Worm (Caenorhabditis elegans) whole organism, early embryonic: ENCODE measurements around the gene rhr-1.

Source experiments
- B0310.2 ChIP-seq: sonication (generic microtip); optimal IDR thresholded peaks from 2 replicates; lab custom pipeline; 2016; ENCODE audit warnings: mild to moderate bottlenecking, missing genetic modification characterization, missing compliant biosample characterization
- F13C5.2 ChIP-seq: sonication (generic microtip); optimal IDR thresholded peaks from 2 replicates; lab custom pipeline; 2017; ENCODE audit warnings: mild to moderate bottlenecking, missing genetic modification characterization, inconsistent platforms, missing compliant biosample characterization
- aly-1 ChIP-seq: sonication (generic microtip); optimal IDR thresholded peaks from 2 replicates; lab custom pipeline; 2016; ENCODE audit warnings: missing genetic modification characterization, missing compliant biosample characterization
- ama-1 ChIP-seq: fragments of 150-350 bp; optimal IDR thresholded peaks from 2 replicates; lab custom pipeline; 2014
- ceh-13 ChIP-seq: fragments of 200-800 bp; sonication (Bioruptor generic); optimal IDR thresholded peaks from 2 replicates; lab custom pipeline; 2018; ENCODE audit warnings: mild to moderate bottlenecking, missing genetic modification characterization, missing compliant biosample characterization
- ceh-36 ChIP-seq: sonication (generic microtip); optimal IDR thresholded peaks from 2 replicates; lab custom pipeline; 2016; ENCODE audit warnings: missing genetic modification characterization, inconsistent platforms, missing compliant biosample characterization
- ets-7 ChIP-seq: sonication (generic microtip); optimal IDR thresholded peaks from 2 replicates; lab custom pipeline; 2016; ENCODE audit warnings: missing genotype, missing genetic modification characterization, missing compliant biosample characterization
- flt-1 ChIP-seq: fragments of 200-800 bp; sonication (Bioruptor generic); IDR thresholded peaks from 2 replicates; pipeline ENCODE4 v1.3.6; 2022; ENCODE audit warnings: missing genetic modification characterization, missing compliant biosample characterization
- hmbx-1 ChIP-seq: sonication (generic microtip); optimal IDR thresholded peaks from 2 replicates; lab custom pipeline; 2016; ENCODE audit warnings: mild to moderate bottlenecking, missing genetic modification characterization, missing compliant biosample characterization
- hmg-4 ChIP-seq: fragments of 200-800 bp; sonication (Bioruptor generic); optimal IDR thresholded peaks from 2 replicates; lab custom pipeline; 2018; ENCODE audit warnings: mild to moderate bottlenecking, missing genetic modification characterization, missing compliant biosample characterization
- hnd-1 ChIP-seq: sonication (generic microtip); optimal IDR thresholded peaks from 2 replicates; lab custom pipeline; 2016; ENCODE audit warnings: missing genetic modification characterization, missing compliant biosample characterization
- pes-1 ChIP-seq: fragments of 200-800 bp; sonication (Bioruptor generic); IDR thresholded peaks from 2 replicates; pipeline ENCODE4 v1.3.6; 2022; ENCODE audit warnings: missing genetic modification reagents, missing genetic modification characterization, missing compliant biosample characterization
- scrt-1 ChIP-seq: fragments of 200-800 bp; sonication (Bioruptor generic); IDR thresholded peaks from 2 replicates; pipeline ENCODE4 v1.3.6; 2022; ENCODE audit warnings: missing genetic modification characterization, missing compliant biosample characterization
- sea-1 ChIP-seq: fragments of 200-800 bp; sonication (Bioruptor generic); conservative IDR thresholded peaks from 2 replicates; pipeline ENCODE4 v1.3.6; 2022; ENCODE audit warnings: missing genetic modification characterization, missing compliant biosample characterization
- tbx-11 ChIP-seq: fragments of 200-800 bp; sonication (Bioruptor generic); IDR thresholded peaks from 2 replicates; pipeline ENCODE4 v1.3.6; 2022; ENCODE audit warnings: missing genetic modification characterization, missing compliant biosample characterization
- tbx-37 ChIP-seq: fragments of 200-800 bp; sonication (Bioruptor generic); conservative IDR thresholded peaks from 2 replicates; pipeline ENCODE4 v1.3.6; 2022; ENCODE audit warnings: missing genetic modification reagents, missing genetic modification characterization, missing compliant biosample characterization
- tra-4 ChIP-seq: sonication (generic microtip); optimal IDR thresholded peaks from 2 replicates; lab custom pipeline; 2017; ENCODE audit warnings: missing genetic modification characterization, missing compliant biosample characterization

The rhr-1 gene

ce11 chrV:5432499-5432898 lies 4.5 kb downstream of the rhr-1 start, which contains the start of gene F08F3.8:
Gene F08F3.8, minus strand, starts transcription at chrV:5432599.
- TF ChIP-seq sea-1 (no peak), F13C5.2 (tag; lab: Kevin White, UChicago) (no peak), ama-1 (lab: Kevin White, UChicago) (no peak), ceh-13 (GFP tag; lab: Kevin White, UChicago) (no peak), hmbx-1 (tag; lab: Kevin White, UChicago) (no peak), tbx-37 (GFP tag; lab: Robert Waterston, UW) (no peak), tra-4 (no peak), flt-1 (GFP tag; lab: Robert Waterston, UW) (no peak), hnd-1 (tag; lab: Kevin White, UChicago) (no peak), ceh-36 (no peak)

- TF ChIP-seq aly-1 (tag; lab: Kevin White, UChicago) (no peak), scrt-1 (no peak), flt-1 (GFP tag; lab: Robert Waterston, UW) (no peak), ceh-13 (GFP tag; lab: Kevin White, UChicago) (no peak), hnd-1 (tag; lab: Kevin White, UChicago) (no peak), ceh-36 (no peak), F13C5.2 (tag; lab: Kevin White, UChicago) (no peak), hmg-4 (GFP tag; lab: Kevin White, UChicago) (no peak), tbx-37 (GFP tag; lab: Robert Waterston, UW) (no peak), tra-4 (no peak), hmbx-1 (tag; lab: Kevin White, UChicago) (no peak), B0310.2 (tag; lab: Kevin White, UChicago) (no peak)
These were observed 5.1 kb downstream of the rhr-1 start, which contains the start of gene acl-6 for ce11 chrV:5433020-5433419. Gene acl-6, plus strand, starts transcription at chrV:5433386.

ce11 chrV:5439068-5439467 lies 11.1 kb downstream of the rhr-1 start, which contains the start of gene snpc-1.3:
Gene snpc-1.3, minus strand, starts transcription at chrV:5439168.
- TF ChIP-seq tbx-37 (GFP tag; lab: Robert Waterston, UW), result no peak
- TF ChIP-seq hmg-4 (GFP tag; lab: Kevin White, UChicago), result no peak
- no peak for TF ChIP-seq ama-1 (lab: Kevin White, UChicago)
- no peak for TF ChIP-seq hnd-1 (tag; lab: Kevin White, UChicago)
- TF ChIP-seq pes-1 (GFP tag; lab: Robert Waterston, UW), result no peak
- TF ChIP-seq B0310.2 (tag; lab: Kevin White, UChicago), result no peak
- no peak for TF ChIP-seq F13C5.2 (tag; lab: Kevin White, UChicago)
- TF ChIP-seq ets-7, result no peak
- TF ChIP-seq scrt-1, result no peak
- TF ChIP-seq hmbx-1 (tag; lab: Kevin White, UChicago), result no peak
- TF ChIP-seq aly-1 (tag; lab: Kevin White, UChicago), result no peak
- no peak for TF ChIP-seq ceh-13 (GFP tag; lab: Kevin White, UChicago)
- no peak for TF ChIP-seq flt-1 (GFP tag; lab: Robert Waterston, UW)
- TF ChIP-seq tbx-11 (GFP tag; lab: Robert Waterston, UW), result no peak
- TF ChIP-seq ceh-36, result no peak
- TF ChIP-seq sea-1, result no peak
- no peak for TF ChIP-seq tra-4

- TF ChIP-seq ceh-13 (GFP tag; lab: Kevin White, UChicago) (no peak), ets-7 (no peak), F13C5.2 (tag; lab: Kevin White, UChicago) (no peak), ama-1 (lab: Kevin White, UChicago) (no peak), flt-1 (GFP tag; lab: Robert Waterston, UW) (no peak), hmbx-1 (tag; lab: Kevin White, UChicago) (no peak), hmg-4 (GFP tag; lab: Kevin White, UChicago) (no peak), tra-4 (no peak), aly-1 (tag; lab: Kevin White, UChicago) (no peak), B0310.2 (tag; lab: Kevin White, UChicago) (no peak), sea-1 (no peak), scrt-1 (no peak), pes-1 (GFP tag; lab: Robert Waterston, UW) (no peak), ceh-36 (no peak), hnd-1 (tag; lab: Kevin White, UChicago) (no peak), tbx-37 (GFP tag; lab: Robert Waterston, UW) (no peak), tbx-11 (GFP tag; lab: Robert Waterston, UW) (no peak)
These were observed 14.4 kb downstream of the rhr-1 start for ce11 chrV:5442366-5442765.

- TF ChIP-seq aly-1 (tag; lab: Kevin White, UChicago) (no peak), tbx-11 (GFP tag; lab: Robert Waterston, UW) (no peak), ceh-36 (no peak), scrt-1 (no peak), hmbx-1 (tag; lab: Kevin White, UChicago) (no peak), hnd-1 (tag; lab: Kevin White, UChicago) (no peak), ets-7 (no peak), sea-1 (no peak), flt-1 (GFP tag; lab: Robert Waterston, UW) (no peak), pes-1 (GFP tag; lab: Robert Waterston, UW) (no peak), F13C5.2 (tag; lab: Kevin White, UChicago) (no peak)
These were observed 16.1 kb downstream of the rhr-1 start for ce11 chrV:5444037-5444436.

ce11 chrV:5445839-5446238 lies 17.9 kb downstream of the rhr-1 start, which contains the start of gene F08F3.1:
Gene F08F3.1, plus strand, starts transcription at chrV:5446139.
- TF ChIP-seq flt-1 (GFP tag; lab: Robert Waterston, UW) (no peak), scrt-1 (no peak), pes-1 (GFP tag; lab: Robert Waterston, UW) (no peak), ets-7 (no peak), hmg-4 (GFP tag; lab: Kevin White, UChicago) (no peak), tra-4 (no peak), F13C5.2 (tag; lab: Kevin White, UChicago) (no peak)

ce11 chrV:5447057-5447456 lies 19.1 kb downstream of the rhr-1 start:
- no peak for TF ChIP-seq B0310.2 (tag; lab: Kevin White, UChicago)
- TF ChIP-seq F13C5.2 (tag; lab: Kevin White, UChicago), result no peak
- no peak for TF ChIP-seq tbx-37 (GFP tag; lab: Robert Waterston, UW)
- TF ChIP-seq tbx-11 (GFP tag; lab: Robert Waterston, UW), result no peak
- TF ChIP-seq ceh-36, result no peak
- TF ChIP-seq tra-4, result no peak
- no peak for TF ChIP-seq scrt-1
- TF ChIP-seq sea-1, result no peak
- TF ChIP-seq ets-7, result no peak
- no peak for TF ChIP-seq ama-1 (lab: Kevin White, UChicago)
